Fruit fly (Drosophila melanogaster) whole organism, pupa: ENCODE data around the gene zfh1.

ENCODE experiments used
- CG10348 ChIP-seq: fragments of 200-800 bp; sonication (Bioruptor generic); IDR thresholded peaks from 2 replicates; pipeline ENCODE4 v1.3.6; 2022; ENCODE audit warnings: missing biosample characterization, missing genetic modification characterization
- CG12605 ChIP-seq: fragments of 200-800 bp; sonication (Bioruptor generic); IDR thresholded peaks from 2 replicates; pipeline ENCODE4 v1.3.6; 2022; ENCODE audit warnings: missing biosample characterization, missing genetic modification characterization
- CG13204 ChIP-seq: fragments of 200-800 bp; sonication (Bioruptor generic); optimal IDR thresholded peaks from 2 replicates; lab custom pipeline; 2018; ENCODE audit warnings: missing biosample characterization, mild to moderate bottlenecking, missing genetic modification characterization, moderate library complexity
- CG14655 ChIP-seq: fragments of 200-800 bp; sonication (Bioruptor generic); optimal IDR thresholded peaks from 3 replicates; lab custom pipeline; 2017; ENCODE audit warnings: mild to moderate bottlenecking, missing biosample characterization, missing genetic modification reagents, missing genetic modification characterization
- CG15710 ChIP-seq: fragments of 200-800 bp; sonication (Bioruptor generic); optimal IDR thresholded peaks from 2 replicates; lab custom pipeline; 2018; ENCODE audit warnings: missing biosample characterization, mild to moderate bottlenecking, missing genetic modification characterization, moderate library complexity
- CG17806 ChIP-seq: fragments of 200-800 bp; sonication (Bioruptor generic); optimal IDR thresholded peaks from 2 replicates; lab custom pipeline; 2018; ENCODE audit warnings: missing biosample characterization, mild to moderate bottlenecking, missing genetic modification characterization, moderate library complexity
- CG32121 ChIP-seq: fragments of 200-800 bp; sonication (Bioruptor generic); IDR thresholded peaks from 2 replicates; pipeline ENCODE4 v1.3.6; 2022; ENCODE audit warnings: missing biosample characterization, missing genetic modification characterization
- CG34367 ChIP-seq: fragments of 200-800 bp; sonication (Bioruptor generic); optimal IDR thresholded peaks from 2 replicates; lab custom pipeline; 2018; ENCODE audit warnings: missing biosample characterization, mild to moderate bottlenecking, missing genetic modification characterization
- CG4496 ChIP-seq: fragments of 200-800 bp; sonication (Bioruptor generic); IDR thresholded peaks from 3 replicates; pipeline ENCODE4 v1.3.6; 2022; ENCODE audit warnings: missing biosample characterization, missing genetic modification characterization
- CG8159 ChIP-seq: fragments of 200-800 bp; sonication (Bioruptor generic); optimal IDR thresholded peaks from 3 replicates; lab custom pipeline; 2018; ENCODE audit warnings: missing biosample characterization, mild to moderate bottlenecking, missing genetic modification characterization, moderate library complexity
- CG8301 ChIP-seq: fragments of 200-800 bp; sonication (Bioruptor generic); optimal IDR thresholded peaks from 2 replicates; lab custom pipeline; 2018; ENCODE audit warnings: missing biosample characterization, mild to moderate bottlenecking, missing genetic modification characterization
- CG9948 ChIP-seq: fragments of 200-800 bp; sonication (Bioruptor generic); optimal IDR thresholded peaks from 2 replicates; lab custom pipeline; 2018; ENCODE audit warnings: missing biosample characterization, mild to moderate bottlenecking, missing genetic modification characterization, moderate library complexity
- D1 ChIP-seq: fragments of 200-800 bp; sonication (Bioruptor generic); optimal IDR thresholded peaks from 2 replicates; lab custom pipeline; 2018; ENCODE audit warnings: missing biosample characterization, mild to moderate bottlenecking, missing genetic modification characterization, moderate library complexity
- EcR ChIP-seq: fragments of 200-800 bp; sonication (Bioruptor generic); optimal IDR thresholded peaks from 3 replicates; lab custom pipeline; 2019; ENCODE audit warnings: missing biosample characterization, missing genetic modification characterization, mild to moderate bottlenecking, moderate library complexity, missing genetic modification reagents
- Ets98B ChIP-seq: fragments of 200-800 bp; sonication (Bioruptor generic); IDR thresholded peaks from 2 replicates; pipeline ENCODE4 v1.3.6; 2022; ENCODE audit warnings: missing biosample characterization, missing genetic modification characterization
- Pif1A ChIP-seq: fragments of 200-800 bp; sonication (Bioruptor generic); optimal IDR thresholded peaks from 3 replicates; lab custom pipeline; 2016; ENCODE audit warnings: missing biosample characterization, missing genetic modification characterization
- Pif1B ChIP-seq: fragments of 200-800 bp; sonication (Bioruptor generic); optimal IDR thresholded peaks from 3 replicates; lab custom pipeline; 2016; ENCODE audit warnings: missing biosample characterization, missing genetic modification characterization
- Snoo ChIP-seq: fragments of 200-800 bp; sonication (Bioruptor generic); optimal IDR thresholded peaks from 3 replicates; lab custom pipeline; 2017; ENCODE audit warnings: missing biosample characterization, mild to moderate bottlenecking, missing genetic modification characterization, inconsistent platforms
- fd96Ca ChIP-seq: fragments of 200-800 bp; sonication (Bioruptor generic); IDR thresholded peaks from 3 replicates; pipeline ENCODE4 v1.3.6; 2022; ENCODE audit warnings: missing biosample characterization, missing genetic modification characterization
- gl ChIP-seq: fragments of 200-800 bp; sonication (Bioruptor generic); optimal IDR thresholded peaks from 2 replicates; lab custom pipeline; 2018; ENCODE audit warnings: missing biosample characterization, mild to moderate bottlenecking, missing genetic modification characterization
- rn ChIP-seq: fragments of 200-800 bp; sonication (Bioruptor generic); IDR thresholded peaks from 2 replicates; pipeline ENCODE4 v1.3.6; 2022; ENCODE audit warnings: missing biosample characterization, missing genetic modification characterization

Gene zfh1

dm6 chr3R:30772779-30773546, 7.2 kb downstream of the zfh1 start:
- TF ChIP-seq CG9948 (tag; lab: Kevin White, UChicago) = peak; percentile 22
- peak; percentile 43 for TF ChIP-seq CG14655
- TF ChIP-seq CG12605 = peak; percentile 61
- peak; percentile 25 for TF ChIP-seq Pif1B
- peak; percentile 48 for TF ChIP-seq EcR
- peak; percentile 52 for TF ChIP-seq CG17806 (tag; lab: Kevin White, UChicago)
- TF ChIP-seq rn (GFP tag; lab: Robert Waterston, UW) = no peak
- peak; percentile 25 for TF ChIP-seq Pif1A
- peak; percentile 20 for TF ChIP-seq CG15710
- TF ChIP-seq CG34367 (tag; lab: Kevin White, UChicago) = no peak
- no peak for TF ChIP-seq fd96Ca
- TF ChIP-seq CG8159 = peak; percentile 61
- no peak for TF ChIP-seq Ets98B
- no peak for TF ChIP-seq CG4496 (GFP tag; lab: Robert Waterston, UW)
- TF ChIP-seq CG8301 (tag; lab: Kevin White, UChicago) = peak; percentile 33
- TF ChIP-seq CG10348 (GFP tag; lab: Robert Waterston, UW) = no peak
- peak; percentile 34 for TF ChIP-seq CG13204

dm6 chr3R:30775249-30775648, 9.5 kb downstream of the zfh1 start:
- TF ChIP-seq CG8159 (no peak), CG14655 (no peak), CG17806 (tag; lab: Kevin White, UChicago) (peak; percentile 5), CG4496 (GFP tag; lab: Robert Waterston, UW) (no peak), D1 (no peak), CG10348 (GFP tag; lab: Robert Waterston, UW) (no peak), fd96Ca (peak; percentile 47; the same call in 1 of the 3 replicates), gl (tag; lab: Kevin White, UChicago) (no peak), CG15710 (peak; percentile 29), Pif1A (peak; percentile 16), CG13204 (no peak), CG32121 (GFP tag; lab: Robert Waterston, UW) (no peak), EcR (no peak), Pif1B (no peak)

DNA sequence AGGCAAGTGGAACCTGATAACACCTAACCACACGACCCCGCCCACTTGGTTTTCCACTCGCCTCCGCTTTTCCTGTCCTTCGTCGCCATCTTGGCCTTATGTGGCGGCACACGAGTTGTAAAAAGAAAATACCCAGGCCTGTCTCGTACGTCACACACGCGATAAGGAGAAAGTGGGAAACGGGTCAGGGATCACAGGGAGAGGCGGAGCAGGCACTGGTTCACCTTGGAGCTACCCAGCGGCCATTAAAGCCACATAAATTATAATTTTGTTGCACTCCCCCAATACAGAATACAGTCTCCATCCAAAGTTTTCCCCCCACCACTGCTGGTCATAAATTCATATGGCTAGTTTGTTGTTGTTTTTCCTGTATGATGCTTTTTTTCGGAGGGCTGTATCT, 10.2 kb downstream of the zfh1 start:
- TF ChIP-seq CG14655 (no peak), CG8159 (no peak), gl (tag; lab: Kevin White, UChicago) (no peak), Ets98B (no peak), CG13204 (no peak), Snoo (tag; lab: Kevin White, UChicago) (no peak), CG32121 (GFP tag; lab: Robert Waterston, UW) (no peak), CG8301 (tag; lab: Kevin White, UChicago) (no peak), CG10348 (GFP tag; lab: Robert Waterston, UW) (no peak), CG15710 (no peak), Pif1A (no peak), CG9948 (tag; lab: Kevin White, UChicago) (no peak), rn (GFP tag; lab: Robert Waterston, UW) (no peak), Pif1B (no peak)

DNA sequence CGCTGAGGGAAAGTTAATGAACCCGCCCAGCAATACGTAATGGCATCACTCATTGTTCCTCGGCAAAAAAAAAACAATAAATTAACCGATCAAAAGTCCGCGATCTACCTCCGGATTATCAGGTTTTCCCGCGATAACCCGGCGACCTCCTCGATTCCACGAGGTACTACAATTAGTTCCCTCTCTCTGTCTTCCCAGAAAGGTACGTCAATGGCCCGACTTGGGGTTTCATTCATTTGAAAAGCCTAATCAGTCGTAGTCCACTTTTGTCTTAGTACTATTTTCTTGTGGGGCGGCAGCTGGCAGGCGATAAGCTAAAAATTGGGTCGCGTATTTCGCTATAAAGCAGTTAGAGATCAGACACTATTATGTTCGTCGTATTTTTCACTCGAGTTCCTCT, 13.5 kb downstream of the zfh1 start:
- TF ChIP-seq EcR = peak; percentile 41
- TF ChIP-seq fd96Ca = no peak

DNA sequence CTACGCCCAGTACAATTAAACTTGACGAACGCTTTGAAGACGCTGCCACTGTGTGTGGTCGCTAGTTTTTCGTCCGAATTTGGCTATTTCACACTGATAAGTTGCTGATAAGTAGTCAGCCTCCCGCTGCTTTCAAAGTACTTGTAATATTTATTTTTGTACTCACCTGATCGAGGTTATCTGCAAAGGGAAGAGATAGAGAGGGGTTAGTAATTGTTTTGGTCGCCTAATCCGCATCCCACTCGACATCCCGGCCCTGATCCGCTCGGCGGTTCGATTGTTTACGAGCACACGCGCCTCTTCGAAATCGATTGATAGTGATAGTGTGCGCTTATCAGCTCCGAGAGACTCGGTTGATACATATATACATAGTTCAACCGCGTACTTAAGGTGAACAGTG, 14.7 kb downstream of the zfh1 start:
- no peak for TF ChIP-seq CG14655
- TF ChIP-seq Ets98B = no peak
- TF ChIP-seq CG10348 (GFP tag; lab: Robert Waterston, UW) = no peak
- no peak for TF ChIP-seq CG15710
- TF ChIP-seq Snoo (tag; lab: Kevin White, UChicago) = no peak
- no peak for TF ChIP-seq CG32121 (GFP tag; lab: Robert Waterston, UW)
- no peak for TF ChIP-seq CG4496 (GFP tag; lab: Robert Waterston, UW)

- TF ChIP-seq rn (GFP tag; lab: Robert Waterston, UW) (no peak), CG32121 (GFP tag; lab: Robert Waterston, UW) (no peak), D1 (no peak), CG15710 (no peak), CG14655 (no peak), Ets98B (no peak), CG12605 (no peak), Pif1A (no peak), Snoo (tag; lab: Kevin White, UChicago) (no peak), CG9948 (tag; lab: Kevin White, UChicago) (no peak), CG17806 (tag; lab: Kevin White, UChicago) (no peak)
Observed at dm6 chr3R:30781116-30781515, 15.4 kb downstream of the zfh1 start.

- TF ChIP-seq fd96Ca (peak; percentile 97), rn (GFP tag; lab: Robert Waterston, UW) (peak; percentile 88), CG15710 (peak; percentile 95), Snoo (tag; lab: Kevin White, UChicago) (peak; percentile 75), CG12605 (peak; percentile 95), gl (tag; lab: Kevin White, UChicago) (peak; percentile 81), CG8159 (peak; percentile 95), CG13204 (peak; percentile 89), Pif1B (peak; percentile 93), CG32121 (GFP tag; lab: Robert Waterston, UW) (peak; percentile 96), CG4496 (GFP tag; lab: Robert Waterston, UW) (peak; percentile 97), CG9948 (tag; lab: Kevin White, UChicago) (peak; percentile 93), CG17806 (tag; lab: Kevin White, UChicago) (peak; percentile 94), D1 (peak; percentile 76), CG8301 (tag; lab: Kevin White, UChicago) (peak; percentile 95), CG34367 (tag; lab: Kevin White, UChicago) (peak; percentile 94), Pif1A (peak; percentile 93), CG14655 (peak; percentile 95), EcR (peak; percentile 89), CG10348 (GFP tag; lab: Robert Waterston, UW) (peak; percentile 70), Ets98B (peak; percentile 97)
Observed at dm6 chr3R:30781661-30782120, 16.0 kb downstream of the zfh1 start.
